Fruit fly (Drosophila melanogaster) whole organism, wandering third instar larva: ENCODE measurements around the gene Rtnl1.
A peak's percentile ranks its signal among the peaks of the same experiment; 100 is the strongest.

Experiments used
- Abd-B ChIP-seq: fragments of >200 bp; optimal IDR thresholded peaks from 2 replicates; lab custom pipeline; 2017; ENCODE audit warnings: missing biosample characterization, missing genetic modification characterization
- CrebA ChIP-seq: fragments of 200-800 bp; sonication (Bioruptor generic); optimal IDR thresholded peaks from 2 replicates; lab custom pipeline; 2016; ENCODE audit warnings: missing biosample characterization, mild to moderate bottlenecking, missing genetic modification characterization, borderline replicate concordance
- HLH106 ChIP-seq: fragments of 200-800 bp; optimal IDR thresholded peaks from 3 replicates; lab custom pipeline; 2019; ENCODE audit warnings: missing biosample characterization, mild to moderate bottlenecking, missing genetic modification characterization, moderate library complexity
- Hnf4 ChIP-seq: fragments of 200-800 bp; sonication (Bioruptor generic); optimal IDR thresholded peaks from 2 replicates; lab custom pipeline; 2016; ENCODE audit warnings: missing biosample characterization, mild to moderate bottlenecking, missing genetic modification characterization
- Hr83 ChIP-seq: fragments of 200-300 bp; sonication (Bioruptor generic); optimal IDR thresholded peaks from 2 replicates; lab custom pipeline; 2016; ENCODE audit warnings: missing biosample characterization, mild to moderate bottlenecking, missing genetic modification characterization, moderate library complexity; ENCODE audit not compliant: poor library complexity, severe bottlenecking
- Jra ChIP-seq: sonication (Bioruptor generic); optimal IDR thresholded peaks from 2 replicates; lab custom pipeline; 2016; ENCODE audit warnings: missing biosample characterization, missing genetic modification characterization
- OdsH ChIP-seq: fragments of 200-800 bp; sonication (Bioruptor generic); optimal IDR thresholded peaks from 2 replicates; lab custom pipeline; 2016; ENCODE audit warnings: missing biosample characterization, mild to moderate bottlenecking, missing genetic modification characterization
- Rel ChIP-seq, 2 experiments: fragments of 200-800 bp; sonication (Bioruptor generic) in 1 of 2; optimal IDR thresholded peaks; 2 replicates in 1 of 2; 3 replicates in 1 of 2; lab custom pipeline; 2016 to 2019; ENCODE audit warnings: mild to moderate bottlenecking in 2 of 2, missing biosample characterization in 2 of 2, missing genetic modification characterization in 2 of 2, moderate library complexity in 1 of 2
- Sp1 ChIP-seq: fragments of 200-800 bp; sonication (Bioruptor generic); optimal IDR thresholded peaks from 3 replicates; lab custom pipeline; 2019; ENCODE audit warnings: missing biosample characterization, mild to moderate bottlenecking, missing genetic modification characterization, moderate library complexity
- Vsx2 ChIP-seq: fragments of 200-300, 225-300 bp; sonication (Bioruptor generic); optimal IDR thresholded peaks from 2 replicates; lab custom pipeline; 2018; ENCODE audit warnings: missing biosample characterization, missing genetic modification characterization; ENCODE audit not compliant: partially characterized antibody
- br ChIP-seq: fragments of 200-800 bp; sonication (Bioruptor generic); optimal IDR thresholded peaks from 2 replicates; lab custom pipeline; 2016; ENCODE audit warnings: missing biosample characterization, missing genetic modification characterization
- brk ChIP-seq: fragments of 200-800 bp; sonication (Bioruptor generic); optimal IDR thresholded peaks from 2 replicates; lab custom pipeline; 2016; ENCODE audit warnings: missing biosample characterization, mild to moderate bottlenecking, missing genetic modification characterization
- dmrt93B ChIP-seq: fragments of 200-800 bp; sonication (Bioruptor generic); optimal IDR thresholded peaks from 2 replicates; lab custom pipeline; 2018; ENCODE audit warnings: missing biosample characterization, mild to moderate bottlenecking, missing genetic modification characterization
- dsf ChIP-seq: sonication (Bioruptor generic); optimal IDR thresholded peaks from 2 replicates; lab custom pipeline; 2016; ENCODE audit warnings: missing biosample characterization, missing genetic modification characterization, borderline replicate concordance
- ey ChIP-seq: fragments of 200-800 bp; sonication (Bioruptor generic); optimal IDR thresholded peaks from 2 replicates; lab custom pipeline; 2016; ENCODE audit warnings: missing biosample characterization, missing genetic modification characterization
- foxo ChIP-seq, 2 experiments: fragments of 200-800 bp; sonication (Bioruptor generic); optimal IDR thresholded peaks; 2 replicates in 1 of 2; 3 replicates in 1 of 2; lab custom pipeline; 2016 to 2017; ENCODE audit warnings: missing biosample characterization in 2 of 2, missing genetic modification characterization in 2 of 2
- fru ChIP-seq: fragments of 200-800 bp; sonication (Bioruptor generic); optimal IDR thresholded peaks from 3 replicates; lab custom pipeline; 2016; ENCODE audit warnings: missing biosample characterization, mild to moderate bottlenecking, missing genetic modification characterization
- h ChIP-seq: fragments of 200-800 bp; sonication (Bioruptor generic); optimal IDR thresholded peaks from 3 replicates; lab custom pipeline; 2016; ENCODE audit warnings: missing biosample characterization, mild to moderate bottlenecking, missing genetic modification characterization
- lola ChIP-seq: fragments of >200 bp; optimal IDR thresholded peaks from 2 replicates; lab custom pipeline; 2017; ENCODE audit warnings: missing biosample characterization, missing genetic modification characterization
- psq ChIP-seq: fragments of 200-800 bp; sonication (Bioruptor generic); optimal IDR thresholded peaks from 3 replicates; lab custom pipeline; 2017; ENCODE audit warnings: missing biosample characterization, mild to moderate bottlenecking, missing genetic modification characterization, moderate library complexity
- rgr ChIP-seq: fragments of 200-800 bp; sonication (Bioruptor generic); optimal IDR thresholded peaks from 3 replicates; lab custom pipeline; 2016; ENCODE audit warnings: missing biosample characterization, mild to moderate bottlenecking, missing genetic modification characterization
- sv ChIP-seq: fragments of 200-800 bp; sonication (Bioruptor generic); optimal IDR thresholded peaks from 3 replicates; lab custom pipeline; 2016; ENCODE audit warnings: missing biosample characterization, missing genetic modification characterization
- tai ChIP-seq: sonication (Bioruptor generic); optimal IDR thresholded peaks from 2 replicates; lab custom pipeline; 2016; ENCODE audit warnings: missing biosample characterization, missing genetic modification characterization
- usp ChIP-seq: fragments of >200 bp; optimal IDR thresholded peaks from 2 replicates; lab custom pipeline; 2017; ENCODE audit warnings: missing biosample characterization, missing genetic modification characterization
- woc ChIP-seq: sonication (Bioruptor generic); optimal IDR thresholded peaks from 2 replicates; lab custom pipeline; 2016; ENCODE audit warnings: missing biosample characterization, mild to moderate bottlenecking, missing genetic modification characterization

Gene Rtnl1

DNA sequence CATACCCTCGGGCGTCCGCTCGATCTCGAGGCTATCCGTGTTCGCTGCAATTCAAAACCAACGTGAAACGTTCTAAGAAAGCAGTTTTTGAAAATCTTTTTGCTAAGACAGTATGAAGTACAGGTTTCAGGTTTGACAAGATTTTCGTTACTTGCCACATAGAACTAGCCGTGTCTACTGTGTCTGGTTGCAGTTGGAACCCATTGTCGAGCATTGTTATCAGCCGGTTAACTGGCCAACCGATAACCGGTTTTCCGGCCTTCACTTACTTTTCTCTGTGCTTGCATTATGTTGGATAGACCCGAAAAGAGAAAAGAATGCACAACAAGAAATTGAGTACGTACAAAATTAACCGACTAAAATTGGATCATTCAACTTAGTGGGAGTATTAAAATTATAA lies 40.5 kb upstream of the Rtnl1 start:
- TF ChIP-seq OdsH (no peak), fru (GFP tag; lab: Kevin White, UChicago) (no peak)

DNA sequence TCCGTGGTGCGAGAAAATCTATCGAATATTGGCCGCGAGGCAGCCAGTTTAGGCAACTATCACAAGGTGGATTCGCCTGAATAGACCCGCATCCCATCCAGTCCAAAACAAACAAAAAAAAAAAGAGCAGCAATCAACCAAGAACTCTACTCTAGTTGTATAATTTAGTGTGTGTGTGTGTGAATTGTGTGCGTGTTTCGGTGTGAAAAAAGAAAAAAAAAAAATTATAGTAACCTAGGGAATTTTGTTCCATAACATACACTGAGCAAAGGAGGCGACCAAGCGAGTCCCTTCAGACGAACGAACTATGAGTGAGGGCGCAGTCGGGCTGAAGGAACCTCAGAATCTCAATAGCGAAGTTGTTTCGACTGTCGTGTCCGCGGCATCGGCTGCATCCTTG lies 36.7 kb upstream of the Rtnl1 start:
- TF ChIP-seq lola (GFP tag; lab: Kevin White, UChicago), result no peak
- no peak for TF ChIP-seq CrebA (GFP tag; lab: Kevin White, UChicago)
- no peak for TF ChIP-seq dmrt93B (GFP tag; lab: Kevin White, UChicago)
- TF ChIP-seq OdsH, result no peak
- no peak for TF ChIP-seq ey (GFP tag; lab: Kevin White, UChicago)
- TF ChIP-seq Jra (GFP tag; lab: Kevin White, UChicago), result no peak
- TF ChIP-seq, all 38 proteins: peak for 0

DNA sequence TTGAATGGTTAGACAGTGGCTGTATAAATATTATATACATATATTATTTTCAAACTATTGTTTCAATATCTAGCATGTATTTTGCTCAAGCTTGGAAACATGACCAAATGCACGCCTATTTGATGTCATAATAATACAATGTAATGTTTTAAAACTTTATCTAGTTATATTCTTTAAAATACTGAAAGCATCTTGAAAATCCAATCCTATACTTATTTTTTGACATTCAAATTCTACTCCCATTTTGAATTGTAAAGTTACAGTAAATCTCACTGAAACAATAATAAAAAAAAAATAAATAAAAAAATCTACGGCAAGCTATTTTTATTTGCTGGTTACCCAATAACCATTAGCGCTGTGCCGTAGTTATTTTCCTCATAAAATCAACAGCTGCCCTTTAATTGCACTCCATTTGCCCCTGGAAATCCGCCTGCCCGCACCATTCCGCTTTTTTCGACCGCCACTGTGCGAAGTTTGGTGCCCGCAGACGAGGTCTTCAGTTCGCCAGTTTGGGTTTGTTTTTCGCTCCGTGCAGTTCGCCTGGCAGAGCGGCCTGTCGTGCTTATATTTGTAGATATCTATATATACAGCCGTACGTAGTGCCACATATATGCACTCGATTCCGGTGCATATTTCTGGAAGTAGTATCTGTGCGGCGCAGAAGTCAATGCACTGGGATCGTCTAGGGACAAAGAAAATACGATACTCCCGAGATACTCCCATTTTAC lies 35.5 kb upstream of the Rtnl1 start:
- TF ChIP-seq rgr (GFP tag; lab: Kevin White, UChicago) (peak; percentile 42), Sp1 (GFP tag; lab: Kevin White, UChicago) (peak; percentile 11), HLH106 (peak; percentile 28), dsf (no peak), Hr83 (GFP tag; lab: Kevin White, UChicago) (peak; percentile 3), h (peak; percentile 55), ey (GFP tag; lab: Kevin White, UChicago) (peak; percentile 44), foxo (GFP tag; optimal IDR thresholded peaks at IDR 0.05; lab: Kevin White, UChicago) (peak in 1 of 2 experiments; percentile 43), OdsH (peak; percentile 18), Vsx2 (GFP tag; lab: Kevin White, UChicago) (peak; percentile 33), CrebA (GFP tag; lab: Kevin White, UChicago) (no peak), sv (GFP tag; lab: Kevin White, UChicago) (peak; percentile 31), psq (GFP tag; lab: Kevin White, UChicago) (no peak), tai (GFP tag; lab: Kevin White, UChicago) (no peak), br (GFP tag; lab: Kevin White, UChicago) (peak; percentile 52), Hnf4 (GFP tag; lab: Kevin White, UChicago) (peak; percentile 15)

DNA sequence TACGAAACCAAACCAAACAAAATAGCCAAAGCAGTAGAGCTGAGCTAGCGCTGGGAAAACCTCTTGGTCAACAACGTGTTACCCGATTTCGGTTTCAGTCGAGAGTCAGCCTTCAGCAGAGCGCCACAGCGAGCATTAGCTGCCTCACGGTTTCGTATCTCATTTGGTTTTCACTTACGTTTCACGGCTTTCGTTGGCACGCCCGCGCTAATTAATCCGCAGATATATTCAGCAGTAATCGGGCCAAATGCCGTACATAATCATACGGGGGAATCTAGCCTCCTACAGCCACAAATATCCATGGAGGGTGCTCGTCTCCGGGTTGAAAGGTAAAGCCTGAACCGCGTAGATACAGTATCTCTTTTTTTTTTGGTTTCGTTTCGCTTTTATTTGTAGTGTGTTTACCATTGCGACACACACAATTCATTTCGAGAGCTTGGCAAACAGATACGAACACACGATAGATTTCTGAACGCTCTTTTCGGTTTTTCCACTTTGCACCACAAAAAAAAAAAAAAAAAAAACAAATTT lies 34.9 kb upstream of the Rtnl1 start, which contains the start of gene CG31650:
Gene CG31650 (minus strand): TSS at position 352 of the 531 bp plus-strand sequence.
- TF ChIP-seq brk (GFP tag; lab: Kevin White, UChicago), result no peak

DNA sequence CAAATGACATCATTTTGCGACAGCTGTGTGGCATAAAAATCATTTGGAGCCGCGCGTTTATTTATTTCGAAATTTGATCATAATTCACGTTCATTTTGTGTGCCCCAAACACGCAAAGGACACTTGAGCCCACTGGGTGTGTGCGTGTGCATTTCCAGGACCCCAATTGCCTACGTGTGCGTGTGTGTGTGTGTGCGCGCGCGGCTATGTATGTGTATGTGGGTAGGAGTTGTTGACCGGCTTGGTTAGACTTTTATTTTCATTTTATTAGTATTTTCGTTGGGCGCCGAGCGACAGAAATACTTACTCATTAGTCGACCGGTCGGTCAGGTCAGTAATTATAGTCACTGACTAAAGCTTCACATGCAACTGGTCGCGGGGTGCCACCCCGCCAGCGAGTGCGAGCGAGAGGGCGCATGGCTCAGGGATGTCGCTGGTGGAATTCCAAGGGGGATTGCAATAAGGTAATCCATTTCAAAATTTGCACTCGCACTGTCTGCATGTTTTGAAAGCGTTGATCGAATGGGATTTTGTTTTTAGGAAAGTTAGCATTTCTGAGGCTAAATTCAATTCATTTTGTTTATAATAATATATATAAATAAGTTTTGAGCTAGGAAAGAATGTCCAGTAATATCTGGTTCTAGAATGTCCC lies 34.1 kb upstream of the Rtnl1 start:
- peak; percentile 55 for TF ChIP-seq rgr (GFP tag; lab: Kevin White, UChicago)
- TF ChIP-seq fru (GFP tag; lab: Kevin White, UChicago), result peak; percentile 47
- peak; percentile 54 for TF ChIP-seq h
- peak; percentile 28 for TF ChIP-seq Sp1 (GFP tag; lab: Kevin White, UChicago)
- TF ChIP-seq foxo (GFP tag; optimal IDR thresholded peaks at IDR 0.05; lab: Kevin White, UChicago), result peak in 1 of 2 experiments; percentile 73
- TF ChIP-seq dmrt93B (GFP tag; lab: Kevin White, UChicago), result peak; percentile 20
- TF ChIP-seq woc (GFP tag; lab: Kevin White, UChicago), result no peak
- no peak for TF ChIP-seq Jra (GFP tag; lab: Kevin White, UChicago)
- peak; percentile 51 for TF ChIP-seq ey (GFP tag; lab: Kevin White, UChicago)
- peak; percentile 49 for TF ChIP-seq psq (GFP tag; lab: Kevin White, UChicago)
- TF ChIP-seq HLH106, result peak; percentile 48
- TF ChIP-seq Rel (GFP tag; optimal IDR thresholded peaks at IDR 0.05; lab: Kevin White, UChicago), result no peak
- TF ChIP-seq Rel (tag; optimal IDR thresholded peaks at IDR 0.05; lab: Kevin White, UChicago), result peak; percentile 16
- peak; percentile 46 for TF ChIP-seq OdsH
- TF ChIP-seq dsf, result no peak
- TF ChIP-seq Hnf4 (GFP tag; lab: Kevin White, UChicago), result peak; percentile 72
- TF ChIP-seq br (GFP tag; lab: Kevin White, UChicago), result peak; percentile 48
- no peak for TF ChIP-seq usp (GFP tag; lab: Kevin White, UChicago)
- TF ChIP-seq CrebA (GFP tag; lab: Kevin White, UChicago), result no peak
- TF ChIP-seq Abd-B (GFP tag; lab: Kevin White, UChicago), result no peak
- TF ChIP-seq, all 38 proteins: peak for 13
